Fruit fly (Drosophila melanogaster): Measurements from ENCODE around the gene alphaTub84B.

dm6 chr3R:7075115-7075425, 11.3 kb upstream of the alphaTub84B start:
- TF ChIP-seq Snoo (tag; optimal IDR thresholded peaks at IDR 0.05) (no peak), CG32121 (GFP tag; IDR thresholded peaks at IDR 0.05) (no peak), EcR (GFP tag; optimal IDR thresholded peaks at IDR 0.05) (no peak), gl (tag; optimal IDR thresholded peaks at IDR 0.05) (no peak), Pif1B (GFP tag; optimal IDR thresholded peaks at IDR 0.05) (no peak), Ets98B (GFP tag; IDR thresholded peaks at IDR 0.05) (no peak), fd96Ca (GFP tag; IDR thresholded peaks at IDR 0.05) (no peak), CG9948 (tag; optimal IDR thresholded peaks at IDR 0.05) (no peak), CG15710 (tag; optimal IDR thresholded peaks at IDR 0.05) (no peak)

All from whole organism, pupa.